Worm (Caenorhabditis elegans) whole organism, L4/young adult: ENCODE measurements around the gene nspe-1.

Experiments
- dao-5 ChIP-seq: sonication (generic microtip); optimal IDR thresholded peaks from 2 replicates; lab custom pipeline; 2016; ENCODE audit warnings: missing genotype, missing genetic modification characterization, moderate library complexity, missing compliant biosample characterization
- him-1 ChIP-seq: sonication (generic microtip); optimal IDR thresholded peaks from 2 replicates; lab custom pipeline; 2016; ENCODE audit warnings: missing genotype, missing genetic modification reagents, missing genetic modification characterization, missing compliant biosample characterization

DNA sequence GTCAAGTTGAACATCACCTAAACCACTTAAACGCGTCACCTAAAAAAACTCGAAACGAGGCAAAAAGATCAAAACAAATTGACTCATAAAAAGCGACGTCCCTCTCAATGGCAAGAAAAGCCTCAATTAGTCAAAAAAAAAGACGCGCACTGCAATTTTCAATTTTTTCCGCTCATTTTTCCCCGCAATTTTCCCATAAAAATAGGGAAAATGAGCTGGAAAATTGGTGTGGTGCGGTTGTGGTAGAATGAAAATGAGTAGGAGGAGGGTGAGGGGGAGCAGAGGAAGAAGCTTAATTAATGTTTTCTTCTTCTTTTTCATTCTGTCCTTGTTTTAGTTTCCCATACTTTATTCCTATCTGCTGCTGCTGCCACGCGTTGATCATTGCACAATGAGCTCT lies 37.0 kb upstream of the nspe-1 start:
- no peak for TF ChIP-seq dao-5 (tag; lab: Kevin White, UChicago)
- TF ChIP-seq him-1 (tag; lab: Kevin White, UChicago) = no peak
